Fruit fly (Drosophila melanogaster): ENCODE results near the gene CG4935.
A peak's percentile ranks its signal among the peaks of the same experiment; 100 is the strongest.

CG4935 gene

DNA sequence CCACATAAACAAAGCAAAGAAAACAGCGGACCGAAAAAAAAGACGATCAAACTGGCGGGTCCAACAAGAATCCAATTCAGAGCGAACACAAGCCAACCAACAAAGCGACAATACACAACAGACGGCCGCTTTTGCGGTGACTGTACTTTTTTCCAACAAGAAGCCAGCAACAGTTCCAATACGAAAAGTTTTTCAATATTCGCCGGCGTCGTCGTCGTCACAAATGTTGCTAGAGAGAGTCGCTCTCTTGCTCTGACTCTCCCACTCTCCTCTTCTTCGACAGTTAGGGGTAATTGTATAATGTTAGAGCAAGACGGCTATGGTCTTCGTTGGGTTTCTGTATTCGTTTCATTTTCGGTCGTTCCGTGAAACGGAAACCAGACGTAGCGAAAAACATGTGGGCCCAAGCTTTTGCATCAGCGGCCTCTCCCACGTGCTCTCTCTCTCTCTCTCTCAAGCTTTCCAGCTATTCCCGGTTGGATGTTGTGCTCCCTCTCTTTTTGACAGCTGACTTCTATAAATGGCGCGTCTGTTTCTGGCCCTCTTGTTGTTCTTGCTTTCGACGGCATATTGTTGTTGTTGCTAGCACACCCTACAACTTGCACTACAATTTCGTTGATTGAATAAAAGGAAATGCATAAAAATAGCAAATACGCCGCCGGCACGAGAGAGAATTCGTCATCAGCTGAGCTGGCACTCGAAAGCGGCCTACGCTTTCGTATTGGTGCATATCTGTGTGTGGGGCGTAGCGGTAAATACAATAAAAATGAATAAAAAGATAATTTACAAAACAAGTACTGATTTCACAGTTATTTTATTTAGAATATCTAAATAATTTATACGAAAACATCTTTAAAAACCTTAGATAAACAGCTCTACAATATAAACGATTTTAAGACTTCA, 7.5 kb downstream of the CG4935 start (continued):
- TF ChIP-seq eyg (GFP tag; optimal IDR thresholded peaks at IDR 0.05) = peak; percentile 41
- TF ChIP-seq CG10979 (tag; optimal IDR thresholded peaks at IDR 0.05) = peak; percentile 36
- TF ChIP-seq CG31388 (GFP tag; optimal IDR thresholded peaks at IDR 0.05) = no peak
- peak; percentile 69 for TF ChIP-seq Elba2 (GFP tag; optimal IDR thresholded peaks at IDR 0.05)
- TF ChIP-seq yki (optimal IDR thresholded peaks at IDR 0.05) = peak; percentile 46
- peak; percentile 67 for TF ChIP-seq cg (GFP tag; optimal IDR thresholded peaks at IDR 0.05)
- no peak for TF ChIP-seq Dip3 (GFP tag; optimal IDR thresholded peaks at IDR 0.05)
- TF ChIP-seq CG17359 (tag; optimal IDR thresholded peaks at IDR 0.05) = peak; percentile 74
- peak; percentile 90 for TF ChIP-seq ATbp (GFP tag; optimal IDR thresholded peaks at IDR 0.05)
- no peak for TF ChIP-seq ems (GFP tag; optimal IDR thresholded peaks at IDR 0.05)
- TF ChIP-seq NC2β (GFP tag; optimal IDR thresholded peaks at IDR 0.05) = peak; percentile 63
- peak; percentile 92 for TF ChIP-seq gcm (GFP tag; optimal IDR thresholded peaks at IDR 0.05)
- TF ChIP-seq CG13894 (tag; optimal IDR thresholded peaks at IDR 0.05) = peak; percentile 71
- TF ChIP-seq CG8089 (GFP tag; optimal IDR thresholded peaks at IDR 0.05) = peak; percentile 29
- TF ChIP-seq pzg (GFP tag; optimal IDR thresholded peaks at IDR 0.05) = peak; percentile 27
- peak; percentile 11 to 89 for TF ChIP-seq crp (GFP tag; optimal IDR thresholded peaks at IDR 0.05)
- no peak for TF ChIP-seq ase (GFP tag; IDR thresholded peaks at IDR 0.05)
- peak; percentile 80 for TF ChIP-seq Side (GFP tag; optimal IDR thresholded peaks at IDR 0.05)
- no peak for TF ChIP-seq CG2129 (GFP tag; IDR thresholded peaks at IDR 0.05; ENCODE audit: partially characterized antibody)
- TF ChIP-seq CG17186 (GFP tag; optimal IDR thresholded peaks at IDR 0.05) = peak; percentile 32
- TF ChIP-seq CG6765 (GFP tag; optimal IDR thresholded peaks at IDR 0.05) = peak; percentile 97
- no peak for TF ChIP-seq C15 (GFP tag; IDR thresholded peaks at IDR 0.05)
- no peak for TF ChIP-seq ssp (GFP tag; IDR thresholded peaks at IDR 0.05)
- TF ChIP-seq stwl (tag; optimal IDR thresholded peaks at IDR 0.05) = no peak
- TF ChIP-seq seq (GFP tag; IDR thresholded peaks at IDR 0.05) = no peak
- peak; percentile 100 for TF ChIP-seq CG11504 (tag; optimal IDR thresholded peaks at IDR 0.05)
- TF ChIP-seq CG11695 (GFP tag; IDR thresholded peaks at IDR 0.05) = no peak
- no peak for TF ChIP-seq jing (GFP tag; optimal IDR thresholded peaks at IDR 0.05)
- peak; percentile 92 for TF ChIP-seq Hmr (GFP tag; optimal IDR thresholded peaks at IDR 0.05)
- peak; percentile 91 for TF ChIP-seq B-H2 (GFP tag; optimal IDR thresholded peaks at IDR 0.05)
- TF ChIP-seq CG10543 (GFP tag; optimal IDR thresholded peaks at IDR 0.05) = peak; percentile 96
- TF ChIP-seq CG33213 (GFP tag; optimal IDR thresholded peaks at IDR 0.05) = peak; percentile 22
- no peak for TF ChIP-seq CG4820 (GFP tag; optimal IDR thresholded peaks at IDR 0.05)
- TF ChIP-seq CG17802 (tag; optimal IDR thresholded peaks at IDR 0.05) = no peak
- no peak for TF ChIP-seq wor (GFP tag; IDR thresholded peaks at IDR 0.05)
- peak; percentile 92 for TF ChIP-seq wek (GFP tag; optimal IDR thresholded peaks at IDR 0.05)
- TF ChIP-seq fru (optimal IDR thresholded peaks at IDR 0.05) = no peak
- TF ChIP-seq TFAM (GFP tag; optimal IDR thresholded peaks at IDR 0.05) = peak; percentile 38
- no peak for TF ChIP-seq CG18764 (GFP tag; optimal IDR thresholded peaks at IDR 0.05)
- no peak for TF ChIP-seq aop (GFP tag; IDR thresholded peaks at IDR 0.05)
- peak; percentile 93 for TF ChIP-seq CG10431 (GFP tag; optimal IDR thresholded peaks at IDR 0.05)
- TF ChIP-seq Dp (GFP tag; optimal IDR thresholded peaks at IDR 0.05) = peak; percentile 24
- TF ChIP-seq klu (GFP tag; IDR thresholded peaks at IDR 0.05) = no peak
- peak; percentile 98 for TF ChIP-seq pros (GFP tag; optimal IDR thresholded peaks at IDR 0.05)
- TF ChIP-seq CG12659 (GFP tag; optimal IDR thresholded peaks at IDR 0.05) = peak; percentile 83
- TF ChIP-seq mirr (GFP tag; optimal IDR thresholded peaks at IDR 0.05) = peak; percentile 96
- no peak for TF ChIP-seq CG1024 (GFP tag; IDR thresholded peaks at IDR 0.05)
- no peak for TF ChIP-seq CoRest (tag; optimal IDR thresholded peaks at IDR 0.05)
- no peak for TF ChIP-seq dimm (GFP tag; IDR thresholded peaks at IDR 0.05)
